Worm (Caenorhabditis elegans) whole organism, early embryonic: Measurements from ENCODE around the gene col-119.

Experiments
- B0310.2 ChIP-seq: sonication (generic microtip); optimal IDR thresholded peaks from 2 replicates; lab custom pipeline; 2016; ENCODE audit warnings: mild to moderate bottlenecking, missing genetic modification characterization, missing compliant biosample characterization
- F13C5.2 ChIP-seq: sonication (generic microtip); optimal IDR thresholded peaks from 2 replicates; lab custom pipeline; 2017; ENCODE audit warnings: mild to moderate bottlenecking, missing genetic modification characterization, inconsistent platforms, missing compliant biosample characterization
- aly-1 ChIP-seq: sonication (generic microtip); optimal IDR thresholded peaks from 2 replicates; lab custom pipeline; 2016; ENCODE audit warnings: missing genetic modification characterization, missing compliant biosample characterization
- ama-1 ChIP-seq: fragments of 150-350 bp; optimal IDR thresholded peaks from 2 replicates; lab custom pipeline; 2014
- ceh-13 ChIP-seq: fragments of 200-800 bp; sonication (Bioruptor generic); optimal IDR thresholded peaks from 2 replicates; lab custom pipeline; 2018; ENCODE audit warnings: mild to moderate bottlenecking, missing genetic modification characterization, missing compliant biosample characterization
- ceh-36 ChIP-seq: sonication (generic microtip); optimal IDR thresholded peaks from 2 replicates; lab custom pipeline; 2016; ENCODE audit warnings: missing genetic modification characterization, inconsistent platforms, missing compliant biosample characterization
- ets-7 ChIP-seq: sonication (generic microtip); optimal IDR thresholded peaks from 2 replicates; lab custom pipeline; 2016; ENCODE audit warnings: missing genotype, missing genetic modification characterization, missing compliant biosample characterization
- flt-1 ChIP-seq: fragments of 200-800 bp; sonication (Bioruptor generic); IDR thresholded peaks from 2 replicates; pipeline ENCODE4 v1.3.6; 2022; ENCODE audit warnings: missing genetic modification characterization, missing compliant biosample characterization
- hmbx-1 ChIP-seq: sonication (generic microtip); optimal IDR thresholded peaks from 2 replicates; lab custom pipeline; 2016; ENCODE audit warnings: mild to moderate bottlenecking, missing genetic modification characterization, missing compliant biosample characterization
- hmg-4 ChIP-seq: fragments of 200-800 bp; sonication (Bioruptor generic); optimal IDR thresholded peaks from 2 replicates; lab custom pipeline; 2018; ENCODE audit warnings: mild to moderate bottlenecking, missing genetic modification characterization, missing compliant biosample characterization
- hnd-1 ChIP-seq: sonication (generic microtip); optimal IDR thresholded peaks from 2 replicates; lab custom pipeline; 2016; ENCODE audit warnings: missing genetic modification characterization, missing compliant biosample characterization
- pes-1 ChIP-seq: fragments of 200-800 bp; sonication (Bioruptor generic); IDR thresholded peaks from 2 replicates; pipeline ENCODE4 v1.3.6; 2022; ENCODE audit warnings: missing genetic modification reagents, missing genetic modification characterization, missing compliant biosample characterization
- scrt-1 ChIP-seq: fragments of 200-800 bp; sonication (Bioruptor generic); IDR thresholded peaks from 2 replicates; pipeline ENCODE4 v1.3.6; 2022; ENCODE audit warnings: missing genetic modification characterization, missing compliant biosample characterization
- sea-1 ChIP-seq: fragments of 200-800 bp; sonication (Bioruptor generic); conservative IDR thresholded peaks from 2 replicates; pipeline ENCODE4 v1.3.6; 2022; ENCODE audit warnings: missing genetic modification characterization, missing compliant biosample characterization
- tbx-11 ChIP-seq: fragments of 200-800 bp; sonication (Bioruptor generic); IDR thresholded peaks from 2 replicates; pipeline ENCODE4 v1.3.6; 2022; ENCODE audit warnings: missing genetic modification characterization, missing compliant biosample characterization
- tbx-37 ChIP-seq: fragments of 200-800 bp; sonication (Bioruptor generic); conservative IDR thresholded peaks from 2 replicates; pipeline ENCODE4 v1.3.6; 2022; ENCODE audit warnings: missing genetic modification reagents, missing genetic modification characterization, missing compliant biosample characterization
- tra-4 ChIP-seq: sonication (generic microtip); optimal IDR thresholded peaks from 2 replicates; lab custom pipeline; 2017; ENCODE audit warnings: missing genetic modification characterization, missing compliant biosample characterization

The col-119 gene

ce11 chrIV:8979695-8980094, at the start of gene col-119:
Gene col-119 (minus strand): TSS chrIV:8979795.
- TF ChIP-seq tbx-11 (no peak), ceh-36 (tag; lab: Kevin White, UChicago) (no peak), ama-1 (lab: Kevin White, UChicago) (no peak), F13C5.2 (no peak), sea-1 (GFP tag; lab: Robert Waterston, UW) (no peak), pes-1 (GFP tag; lab: Robert Waterston, UW) (no peak), hnd-1 (tag; lab: Kevin White, UChicago) (no peak), flt-1 (GFP tag; lab: Robert Waterston, UW) (no peak), hmg-4 (GFP tag; lab: Kevin White, UChicago) (no peak), hmbx-1 (no peak), tbx-37 (GFP tag; lab: Robert Waterston, UW) (no peak), ceh-13 (no peak), tra-4 (tag; lab: Kevin White, UChicago) (no peak), aly-1 (tag; lab: Kevin White, UChicago) (no peak), B0310.2 (no peak), ets-7 (no peak), scrt-1 (GFP tag; lab: Robert Waterston, UW) (no peak)

- TF ChIP-seq F13C5.2 (peak; percentile 23), scrt-1 (GFP tag; lab: Robert Waterston, UW) (no peak)
Observed at ce11 chrIV:9021245-9021779, 41.7 kb upstream of the col-119 start.

ce11 chrIV:9020840-9021239, 41.2 kb upstream of the col-119 start, which contains the start of gene C53D6.4:
Gene C53D6.4 (minus strand): TSS chrIV:9020940.
- TF ChIP-seq ets-7 (no peak), F13C5.2 (no peak), hmbx-1 (no peak), B0310.2 (no peak), hnd-1 (tag; lab: Kevin White, UChicago) (no peak), tbx-37 (GFP tag; lab: Robert Waterston, UW) (no peak), scrt-1 (GFP tag; lab: Robert Waterston, UW) (no peak), ceh-13 (no peak), aly-1 (tag; lab: Kevin White, UChicago) (no peak), sea-1 (GFP tag; lab: Robert Waterston, UW) (no peak), tra-4 (tag; lab: Kevin White, UChicago) (no peak), hmg-4 (GFP tag; lab: Kevin White, UChicago) (no peak), pes-1 (GFP tag; lab: Robert Waterston, UW) (no peak), tbx-11 (no peak), ceh-36 (tag; lab: Kevin White, UChicago) (no peak), ama-1 (lab: Kevin White, UChicago) (no peak), flt-1 (GFP tag; lab: Robert Waterston, UW) (no peak)

- TF ChIP-seq scrt-1 (GFP tag; lab: Robert Waterston, UW) (no peak), F13C5.2 (no peak), ceh-13 (no peak), aly-1 (tag; lab: Kevin White, UChicago) (no peak), tbx-11 (no peak), sea-1 (GFP tag; lab: Robert Waterston, UW) (no peak), ceh-36 (tag; lab: Kevin White, UChicago) (no peak), tbx-37 (GFP tag; lab: Robert Waterston, UW) (no peak), hmbx-1 (no peak), B0310.2 (no peak), hmg-4 (GFP tag; lab: Kevin White, UChicago) (no peak)
Observed at ce11 chrIV:9016477-9016876, 36.9 kb upstream of the col-119 start, which contains the start of gene acc-2. Gene acc-2 (plus strand): TSS chrIV:9016777.

ce11 chrIV:9010257-9010656, 30.7 kb upstream of the col-119 start, which contains the start of gene C53D6.11:
Gene C53D6.11 (plus strand): TSS chrIV:9010584.
- TF ChIP-seq scrt-1 (GFP tag; lab: Robert Waterston, UW), result no peak

DNA sequence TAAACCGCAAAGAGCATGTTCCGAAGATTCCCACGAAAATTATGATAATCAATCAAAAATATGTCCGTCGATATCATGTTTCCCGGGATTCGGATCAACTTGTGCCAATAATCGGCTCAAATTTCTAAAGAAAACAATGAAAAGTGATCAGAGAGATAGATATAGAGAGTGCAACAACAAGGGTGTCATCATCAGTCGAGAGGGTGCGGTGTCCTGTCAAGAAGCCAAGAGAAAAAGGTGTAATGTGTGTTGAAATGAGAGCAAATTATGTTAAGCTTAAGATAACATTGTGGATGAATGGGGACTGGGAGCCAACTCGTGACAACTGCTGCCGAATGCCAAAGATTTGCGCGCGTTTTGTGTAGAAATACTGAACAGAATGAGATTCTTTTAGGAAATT, 28.4 kb upstream of the col-119 start:
- TF ChIP-seq ets-7 (no peak), tra-4 (tag; lab: Kevin White, UChicago) (no peak), flt-1 (GFP tag; lab: Robert Waterston, UW) (no peak), ceh-36 (tag; lab: Kevin White, UChicago) (no peak), ceh-13 (no peak), hmbx-1 (no peak), tbx-11 (no peak), pes-1 (GFP tag; lab: Robert Waterston, UW) (no peak), hnd-1 (tag; lab: Kevin White, UChicago) (no peak), hmg-4 (GFP tag; lab: Kevin White, UChicago) (no peak), ama-1 (lab: Kevin White, UChicago) (no peak), aly-1 (tag; lab: Kevin White, UChicago) (no peak), tbx-37 (GFP tag; lab: Robert Waterston, UW) (no peak)

- TF ChIP-seq tra-4 (tag; lab: Kevin White, UChicago) (no peak), ets-7 (no peak)
Observed at ce11 chrIV:9005310-9005709, 25.7 kb upstream of the col-119 start, which contains the start of gene unc-129. Gene unc-129 (minus strand): TSS chrIV:9005410.

DNA sequence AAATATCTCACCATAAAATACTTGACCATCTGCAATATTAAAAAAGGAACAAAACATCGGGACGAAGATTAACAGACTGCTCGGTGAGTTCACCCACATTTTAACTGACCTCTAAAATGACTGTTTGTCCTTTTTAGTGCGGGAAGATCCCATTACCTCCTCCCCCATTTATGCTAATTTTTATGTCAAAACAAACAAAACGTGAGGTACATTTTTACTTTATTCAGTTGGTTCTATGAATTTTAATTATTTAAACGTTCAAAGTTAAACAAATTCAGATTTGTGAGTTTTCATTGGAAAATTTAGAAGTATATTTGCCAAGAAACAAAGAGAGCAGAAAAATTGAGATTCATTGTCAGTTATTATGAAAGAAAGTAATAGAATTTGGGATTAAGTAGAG, 23.0 kb upstream of the col-119 start, which contains the start of gene C53D6.8:
Gene C53D6.8 (minus strand): TSS at position 101 of the 400 bp plus-strand sequence.
- no peak for TF ChIP-seq ceh-36 (tag; lab: Kevin White, UChicago)
- no peak for TF ChIP-seq aly-1 (tag; lab: Kevin White, UChicago)
- no peak for TF ChIP-seq F13C5.2
- TF ChIP-seq scrt-1 (GFP tag; lab: Robert Waterston, UW), result no peak
- TF ChIP-seq ama-1 (lab: Kevin White, UChicago), result no peak
- TF ChIP-seq hnd-1 (tag; lab: Kevin White, UChicago), result no peak
- TF ChIP-seq pes-1 (GFP tag; lab: Robert Waterston, UW), result no peak
- no peak for TF ChIP-seq tra-4 (tag; lab: Kevin White, UChicago)
- no peak for TF ChIP-seq B0310.2
- no peak for TF ChIP-seq flt-1 (GFP tag; lab: Robert Waterston, UW)
- no peak for TF ChIP-seq hmg-4 (GFP tag; lab: Kevin White, UChicago)
- no peak for TF ChIP-seq sea-1 (GFP tag; lab: Robert Waterston, UW)
- TF ChIP-seq tbx-11, result no peak
- no peak for TF ChIP-seq ceh-13
- no peak for TF ChIP-seq ets-7
- TF ChIP-seq tbx-37 (GFP tag; lab: Robert Waterston, UW), result no peak
- TF ChIP-seq hmbx-1, result no peak
